Fruit fly (Drosophila melanogaster): ENCODE results near the gene CtsL4.

DNA sequence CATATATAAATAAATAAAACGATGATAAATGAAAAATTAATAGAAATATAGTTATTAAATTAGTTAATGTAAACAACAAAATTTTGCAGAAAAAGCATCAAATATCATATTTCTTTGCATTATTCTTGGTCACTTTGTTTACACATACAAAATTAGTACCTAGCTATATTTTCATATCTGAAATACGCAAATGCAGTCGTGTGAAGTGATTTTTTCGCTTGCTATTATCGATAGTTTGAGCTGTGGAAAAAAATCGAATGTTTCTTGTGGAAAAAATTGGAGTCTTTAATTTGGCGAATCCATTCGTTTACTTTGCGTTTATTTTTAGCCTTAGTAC lies 40.1 kb upstream of the CtsL4 start, which contains the start of gene Cnot4:
- TF ChIP-seq pan (optimal IDR thresholded peaks at IDR 0.05), result no peak
- no peak for TF ChIP-seq usp (GFP tag; optimal IDR thresholded peaks at IDR 0.05)
- TF ChIP-seq psq (optimal IDR thresholded peaks at IDR 0.05), result no peak
- TF ChIP-seq EcR (GFP tag; optimal IDR thresholded peaks at IDR 0.05), result no peak
